Worm (Caenorhabditis elegans): ENCODE results near the gene cyp-43A1.
A peak's percentile ranks its signal among the peaks of the same experiment; 100 is the strongest.

cyp-43A1 gene

ce11 chrX:5689077-5689476 lies 25.2 kb upstream of the cyp-43A1 start:
- TF ChIP-seq tbx-11 (GFP tag; IDR thresholded peaks at IDR 0.05), result no peak
- TF ChIP-seq aly-1 (tag; optimal IDR thresholded peaks at IDR 0.05), result no peak
- no peak for TF ChIP-seq pes-1 (GFP tag; IDR thresholded peaks at IDR 0.05)

ce11 chrX:5692099-5692498 lies 22.2 kb upstream of the cyp-43A1 start, which contains the start of gene W01C8.1:
Gene W01C8.1, plus strand, starts transcription at chrX:5692399.
- TF ChIP-seq hnd-1 (tag; optimal IDR thresholded peaks at IDR 0.05) (no peak), hmbx-1 (tag; optimal IDR thresholded peaks at IDR 0.05) (no peak), aly-1 (tag; optimal IDR thresholded peaks at IDR 0.05) (no peak), B0310.2 (tag; optimal IDR thresholded peaks at IDR 0.05) (no peak), tra-4 (tag; optimal IDR thresholded peaks at IDR 0.05) (no peak), scrt-1 (GFP tag; IDR thresholded peaks at IDR 0.05) (no peak), flt-1 (GFP tag; IDR thresholded peaks at IDR 0.05) (no peak), tbx-37 (GFP tag; conservative IDR thresholded peaks at IDR 0.05) (no peak), ama-1 (optimal IDR thresholded peaks at IDR 0.05) (no peak), tbx-11 (GFP tag; IDR thresholded peaks at IDR 0.05) (no peak), sea-1 (GFP tag; conservative IDR thresholded peaks at IDR 0.05) (no peak), F13C5.2 (tag; optimal IDR thresholded peaks at IDR 0.05) (no peak), ets-7 (tag; optimal IDR thresholded peaks at IDR 0.05) (no peak), pes-1 (GFP tag; IDR thresholded peaks at IDR 0.05) (no peak), ceh-36 (tag; optimal IDR thresholded peaks at IDR 0.05) (no peak), ceh-13 (GFP tag; optimal IDR thresholded peaks at IDR 0.05) (no peak), hmg-4 (GFP tag; optimal IDR thresholded peaks at IDR 0.05) (no peak)

ce11 chrX:5695416-5695815 lies 18.9 kb upstream of the cyp-43A1 start:
- TF ChIP-seq scrt-1 (GFP tag; IDR thresholded peaks at IDR 0.05), result no peak
- no peak for TF ChIP-seq B0310.2 (tag; optimal IDR thresholded peaks at IDR 0.05)

- TF ChIP-seq scrt-1 (GFP tag; IDR thresholded peaks at IDR 0.05), result no peak
- TF ChIP-seq hmg-4 (GFP tag; optimal IDR thresholded peaks at IDR 0.05), result peak; percentile 59
Observed at ce11 chrX:5696197-5696596, 18.1 kb upstream of the cyp-43A1 start.

- TF ChIP-seq flt-1 (GFP tag; IDR thresholded peaks at IDR 0.05) (no peak), hmg-4 (GFP tag; optimal IDR thresholded peaks at IDR 0.05) (no peak), scrt-1 (GFP tag; IDR thresholded peaks at IDR 0.05) (no peak), hnd-1 (tag; optimal IDR thresholded peaks at IDR 0.05) (no peak), hmbx-1 (tag; optimal IDR thresholded peaks at IDR 0.05) (no peak), ceh-36 (tag; optimal IDR thresholded peaks at IDR 0.05) (no peak)
Observed at ce11 chrX:5697208-5697607, 17.1 kb upstream of the cyp-43A1 start, which contains the start of gene W01C8.5. Gene W01C8.5, minus strand, starts transcription at chrX:5697308.

- TF ChIP-seq hmbx-1 (tag; optimal IDR thresholded peaks at IDR 0.05) (no peak), flt-1 (GFP tag; IDR thresholded peaks at IDR 0.05) (0 out of 2 replicates have a peak, but pooled peaks have one; percentile 13), sea-1 (GFP tag; conservative IDR thresholded peaks at IDR 0.05) (0 out of 2 replicates have a peak, but pooled peaks have one; percentile 26)
Observed at ce11 chrX:5698419-5698818, 15.9 kb upstream of the cyp-43A1 start.

ce11 chrX:5699555-5699954 lies 14.8 kb upstream of the cyp-43A1 start:
- TF ChIP-seq ama-1 (optimal IDR thresholded peaks at IDR 0.05), result no peak

ce11 chrX:5707809-5708208 lies 6.5 kb upstream of the cyp-43A1 start:
- peak; percentile 87 for TF ChIP-seq ceh-13 (GFP tag; optimal IDR thresholded peaks at IDR 0.05)
- TF ChIP-seq ceh-36 (tag; optimal IDR thresholded peaks at IDR 0.05), result peak; percentile 98
- TF ChIP-seq ets-7 (tag; optimal IDR thresholded peaks at IDR 0.05), result peak; percentile 81
- peak; percentile 98 for TF ChIP-seq scrt-1 (GFP tag; IDR thresholded peaks at IDR 0.05)
- peak; percentile 97 for TF ChIP-seq tbx-37 (GFP tag; conservative IDR thresholded peaks at IDR 0.05)
- peak; percentile 90 for TF ChIP-seq B0310.2 (tag; optimal IDR thresholded peaks at IDR 0.05)
- TF ChIP-seq tra-4 (tag; optimal IDR thresholded peaks at IDR 0.05), result peak; percentile 73
- peak; percentile 97 for TF ChIP-seq tbx-11 (GFP tag; IDR thresholded peaks at IDR 0.05)
- peak; percentile 74 for TF ChIP-seq hmbx-1 (tag; optimal IDR thresholded peaks at IDR 0.05)
- peak; percentile 93 for TF ChIP-seq F13C5.2 (tag; optimal IDR thresholded peaks at IDR 0.05)
- peak; percentile 99 for TF ChIP-seq flt-1 (GFP tag; IDR thresholded peaks at IDR 0.05)
- peak; percentile 98 for TF ChIP-seq pes-1 (GFP tag; IDR thresholded peaks at IDR 0.05)
- TF ChIP-seq hmg-4 (GFP tag; optimal IDR thresholded peaks at IDR 0.05), result peak; percentile 94
- TF ChIP-seq ama-1 (optimal IDR thresholded peaks at IDR 0.05), result no peak
- TF ChIP-seq hnd-1 (tag; optimal IDR thresholded peaks at IDR 0.05), result peak; percentile 86
- peak; percentile 97 for TF ChIP-seq sea-1 (GFP tag; conservative IDR thresholded peaks at IDR 0.05)
- peak; percentile 92 for TF ChIP-seq aly-1 (tag; optimal IDR thresholded peaks at IDR 0.05)

- TF ChIP-seq B0310.2 (tag; optimal IDR thresholded peaks at IDR 0.05) (no peak), ets-7 (tag; optimal IDR thresholded peaks at IDR 0.05) (no peak), scrt-1 (GFP tag; IDR thresholded peaks at IDR 0.05) (no peak), F13C5.2 (tag; optimal IDR thresholded peaks at IDR 0.05) (no peak), ceh-36 (tag; optimal IDR thresholded peaks at IDR 0.05) (no peak), pes-1 (GFP tag; IDR thresholded peaks at IDR 0.05) (no peak), tbx-37 (GFP tag; conservative IDR thresholded peaks at IDR 0.05) (no peak), sea-1 (GFP tag; conservative IDR thresholded peaks at IDR 0.05) (no peak), hnd-1 (tag; optimal IDR thresholded peaks at IDR 0.05) (no peak), tra-4 (tag; optimal IDR thresholded peaks at IDR 0.05) (no peak)
Observed at ce11 chrX:5709205-5709604, 5.1 kb upstream of the cyp-43A1 start.

Data from whole organism, early embryonic.